Worm (Caenorhabditis elegans): ENCODE measurements around the gene sdz-35.
A peak's percentile ranks its signal among the peaks of the same experiment; 100 is the strongest.

The sdz-35 gene

DNA sequence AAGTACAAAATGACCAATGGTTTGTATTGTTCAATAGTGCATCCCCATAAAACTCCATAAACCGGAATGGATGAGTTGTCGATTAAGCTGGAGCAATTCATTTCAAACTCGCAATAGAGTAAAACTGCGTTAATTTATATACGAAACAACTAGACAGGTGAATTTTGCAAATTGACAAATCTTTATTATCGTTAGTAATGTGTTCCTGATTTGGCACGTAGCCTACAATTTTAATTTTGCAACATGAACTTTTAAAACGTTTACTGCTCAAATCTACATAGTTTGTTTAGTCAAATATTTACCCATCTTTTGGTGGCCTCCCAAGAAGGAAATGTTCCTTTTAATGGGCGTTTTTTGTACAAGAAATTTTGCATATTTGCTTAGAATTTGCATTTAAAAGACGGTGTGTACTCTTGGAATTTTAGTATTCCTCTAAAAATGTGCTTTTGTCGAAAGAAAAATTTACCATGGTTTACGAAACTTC, 28.5 kb upstream of the sdz-35 start, which contains the start of the genes srz-67 and C17F4.11:
Gene srz-67, minus strand, starts transcription at position 101 of the 484 bp plus-strand sequence.
Gene C17F4.11, plus strand, starts transcription at position 434 of the 484 bp plus-strand sequence.
- no peak for TF ChIP-seq efl-1 (optimal IDR thresholded peaks at IDR 0.05)
- TF ChIP-seq efl-1 (GFP tag; optimal IDR thresholded peaks at IDR 0.05 in 1 of 2) = peak in 1 of 2 experiments; percentile 65
- TF ChIP-seq irx-1 (tag; optimal IDR thresholded peaks at IDR 0.05) = no peak
- no peak for TF ChIP-seq ceh-88 (GFP tag; IDR thresholded peaks at IDR 0.05)

DNA sequence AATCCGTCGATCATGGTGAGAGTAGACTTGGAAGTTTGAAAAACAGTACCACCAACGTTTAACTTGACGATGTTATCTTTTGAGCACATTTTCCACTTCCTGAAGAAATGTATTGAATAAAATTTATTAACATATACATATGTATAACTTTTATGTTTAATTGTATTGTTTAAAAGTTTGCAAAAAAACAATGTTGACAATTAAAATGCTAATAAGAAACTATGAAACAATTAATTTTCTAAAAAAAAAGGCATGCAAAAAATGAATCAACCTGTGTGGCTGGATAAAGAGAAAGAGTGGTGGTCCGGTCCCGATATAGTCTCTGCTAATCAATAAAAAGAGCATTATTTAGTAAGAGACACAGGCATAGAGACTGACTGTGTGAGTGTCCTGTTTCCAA, 26.1 kb upstream of the sdz-35 start, which contains the start of gene C17F4.8:
Gene C17F4.8, minus strand, starts transcription at position 101 of the 400 bp plus-strand sequence.
- TF ChIP-seq xbp-1 (tag; optimal IDR thresholded peaks at IDR 0.05) (no peak), egl-27 (tag; optimal IDR thresholded peaks at IDR 0.05) (no peak), F16B12.6 (tag; optimal IDR thresholded peaks at IDR 0.05) (no peak), mef-2 (tag; optimal IDR thresholded peaks at IDR 0.05) (no peak), unc-30 (tag; optimal IDR thresholded peaks at IDR 0.05) (no peak), fos-1 (tag; optimal IDR thresholded peaks at IDR 0.05) (no peak), snu-23 (GFP tag; optimal IDR thresholded peaks at IDR 0.05) (no peak), mep-1 (tag; optimal IDR thresholded peaks at IDR 0.05) (no peak), mdl-1 (tag; optimal IDR thresholded peaks at IDR 0.05) (no peak), fkh-4 (tag; optimal IDR thresholded peaks at IDR 0.05; ENCODE audit: borderline replicate concordance) (no peak), pqm-1 (tag; optimal IDR thresholded peaks at IDR 0.05) (no peak), nhr-11 (tag; optimal IDR thresholded peaks at IDR 0.05) (no peak), hpl-2 (GFP tag; optimal IDR thresholded peaks at IDR 0.05) (no peak), hlh-17 (GFP tag; optimal IDR thresholded peaks at IDR 0.05; ENCODE audit: borderline replicate concordance) (no peak), mab-9 (GFP tag; IDR thresholded peaks at IDR 0.05) (no peak), egl-13 (tag; optimal IDR thresholded peaks at IDR 0.05) (no peak), ets-5 (GFP tag; IDR thresholded peaks at IDR 0.05) (no peak), C16A3.4 (tag; optimal IDR thresholded peaks at IDR 0.05) (no peak), ceh-63 (GFP tag; optimal IDR thresholded peaks at IDR 0.05) (no peak)

DNA sequence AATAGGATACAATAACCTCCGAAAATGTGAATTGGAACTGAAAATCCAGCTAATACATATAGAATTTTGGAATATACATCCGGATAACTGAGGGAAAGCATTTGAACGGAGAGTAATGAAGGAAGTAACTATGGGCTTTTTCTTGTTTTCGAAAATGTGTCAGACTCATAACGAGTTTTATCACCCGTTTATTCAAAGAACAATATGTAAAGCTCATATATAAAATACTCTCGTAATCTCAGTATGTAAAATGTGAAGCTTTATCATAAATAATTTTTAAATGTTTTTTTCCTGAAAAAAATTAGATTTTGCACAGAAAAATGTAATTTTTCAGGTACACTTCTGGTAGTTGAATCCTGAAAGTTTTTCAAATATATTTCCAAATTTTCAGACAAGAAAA, 21.8 kb upstream of the sdz-35 start, which contains the start of gene srh-297:
Gene srh-297, minus strand, starts transcription at position 101 of the 400 bp plus-strand sequence.
- no peak for TF ChIP-seq ces-1 (GFP tag; optimal IDR thresholded peaks at IDR 0.05)
- TF ChIP-seq ets-5 (GFP tag; IDR thresholded peaks at IDR 0.05) = no peak
- TF ChIP-seq blmp-1 (tag; optimal IDR thresholded peaks at IDR 0.05) = no peak

DNA sequence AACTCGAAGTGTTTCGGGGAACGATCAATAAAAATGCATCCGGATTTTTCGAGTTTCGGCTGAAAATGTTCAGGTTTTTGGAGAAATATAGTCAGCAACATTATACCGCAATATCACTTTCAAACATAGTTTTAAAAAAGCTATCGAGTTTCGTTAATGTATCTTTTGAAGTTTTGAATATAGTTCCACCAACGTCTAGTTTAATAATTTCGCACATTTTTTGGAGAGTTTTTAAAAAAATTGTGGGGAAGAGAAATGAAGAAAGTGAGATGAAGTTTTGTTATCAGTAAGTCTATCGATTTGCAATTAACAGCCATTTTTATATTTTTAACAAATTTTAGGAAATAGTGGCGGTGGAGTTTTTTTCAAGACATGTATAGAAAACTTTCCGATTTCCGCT, 17.2 kb upstream of the sdz-35 start, which contains the start of gene ZC239.17:
Gene ZC239.17, minus strand, starts transcription at position 101 of the 400 bp plus-strand sequence.
- TF ChIP-seq dpl-1 (GFP tag; optimal IDR thresholded peaks at IDR 0.05) (no peak), sup-37 (GFP tag; optimal IDR thresholded peaks at IDR 0.05) (no peak), efl-3 (GFP tag; optimal IDR thresholded peaks at IDR 0.05) (no peak), fkh-10 (GFP tag; optimal IDR thresholded peaks at IDR 0.05) (no peak), fkh-4 (tag; optimal IDR thresholded peaks at IDR 0.05; ENCODE audit: borderline replicate concordance) (no peak), nhr-90 (tag; optimal IDR thresholded peaks at IDR 0.05; ENCODE audit: poor library complexity) (no peak), unc-130 (tag; optimal IDR thresholded peaks at IDR 0.05) (no peak), sox-4 (tag; optimal IDR thresholded peaks at IDR 0.05) (no peak), rnt-1 (tag; optimal IDR thresholded peaks at IDR 0.05) (no peak), lsy-2 (tag; optimal IDR thresholded peaks at IDR 0.05) (no peak), skn-1 (tag; optimal IDR thresholded peaks at IDR 0.05) (no peak), snpc-4 (tag; optimal IDR thresholded peaks at IDR 0.05) (no peak), ztf-4 (tag; optimal IDR thresholded peaks at IDR 0.05) (no peak), elt-3 (tag; optimal IDR thresholded peaks at IDR 0.05) (no peak)

All from whole organism, L1 larva.